Fruit fly (Drosophila melanogaster) whole organism, embryonic: ENCODE measurements around the gene LysRS.
A peak's percentile ranks its signal among the peaks of the same experiment; 100 is the strongest.

Experiments used
- Aef1 ChIP-seq: fragments of 200-800 bp; sonication (Bioruptor generic); IDR thresholded peaks from 3 replicates; pipeline ENCODE4 v1.3.6; 2022; ENCODE audit warnings: missing biosample characterization, missing genetic modification characterization
- Blimp-1 ChIP-seq: fragments of 200-800 bp; sonication (Bioruptor generic); optimal IDR thresholded peaks from 3 replicates; lab custom pipeline; 2018; ENCODE audit warnings: missing biosample characterization, missing genetic modification characterization, mild to moderate bottlenecking, moderate library complexity, missing genetic modification reagents
- CG10462 ChIP-seq: fragments of 200-800 bp; sonication (Bioruptor generic); optimal IDR thresholded peaks from 2 replicates; lab custom pipeline; 2016; ENCODE audit warnings: missing biosample characterization, missing genetic modification characterization
- CG10543 ChIP-seq: fragments of 200-800 bp; sonication (Bioruptor generic); optimal IDR thresholded peaks from 3 replicates; lab custom pipeline; 2017; ENCODE audit warnings: missing biosample characterization, mild to moderate bottlenecking, missing genetic modification characterization, moderate library complexity
- CG11695 ChIP-seq: fragments of 200-800 bp; sonication (Bioruptor generic); IDR thresholded peaks from 3 replicates; pipeline ENCODE4 v1.3.6; 2022; ENCODE audit warnings: missing biosample characterization, missing genetic modification characterization
- CG12071 ChIP-seq: fragments of 200-800 bp; sonication (Bioruptor generic); optimal IDR thresholded peaks from 3 replicates; lab custom pipeline; 2018; ENCODE audit warnings: missing biosample characterization, mild to moderate bottlenecking, missing genetic modification characterization
- CG12219 ChIP-seq: fragments of 200-800 bp; sonication (Bioruptor generic); optimal IDR thresholded peaks from 3 replicates; lab custom pipeline; 2018; ENCODE audit warnings: missing biosample characterization, mild to moderate bottlenecking, missing genetic modification characterization
- CG13894 ChIP-seq: fragments of 200-800 bp; sonication (Bioruptor generic); optimal IDR thresholded peaks from 3 replicates; lab custom pipeline; 2018; ENCODE audit warnings: missing biosample characterization, mild to moderate bottlenecking, missing genetic modification characterization, moderate library complexity
- CG14014 ChIP-seq: fragments of 200-800 bp; sonication (Bioruptor generic); IDR thresholded peaks from 2 replicates; pipeline ENCODE4 v1.3.6; 2022; ENCODE audit warnings: missing biosample characterization, missing genetic modification characterization
- CG14667 ChIP-seq: fragments of 200-800 bp; sonication (Bioruptor generic); IDR thresholded peaks from 2 replicates; pipeline ENCODE4 v1.3.6; 2022; ENCODE audit warnings: missing biosample characterization, missing genetic modification characterization
- CG15696 ChIP-seq: fragments of 200-800 bp; sonication (Bioruptor generic); optimal IDR thresholded peaks from 2 replicates; lab custom pipeline; 2019; ENCODE audit warnings: missing biosample characterization, mild to moderate bottlenecking, missing genetic modification characterization, moderate library complexity
- CG18619 ChIP-seq: fragments of 200-800 bp; sonication (Bioruptor generic); optimal IDR thresholded peaks from 3 replicates; lab custom pipeline; 2017; ENCODE audit warnings: missing biosample characterization, mild to moderate bottlenecking, missing genetic modification characterization
- CG2129 ChIP-seq: fragments of 200-800 bp; sonication (Bioruptor generic); IDR thresholded peaks from 2 replicates; pipeline ENCODE4 v1.3.6; 2022; ENCODE audit warnings: missing biosample characterization, missing genetic modification characterization; ENCODE audit not compliant: partially characterized antibody
- CG2678 ChIP-seq: fragments of 200-800 bp; sonication (Bioruptor generic); optimal IDR thresholded peaks from 3 replicates; lab custom pipeline; 2019; ENCODE audit warnings: missing biosample characterization, mild to moderate bottlenecking, missing genetic modification characterization, moderate library complexity
- CG2712 ChIP-seq: fragments of 200-800 bp; optimal IDR thresholded peaks from 3 replicates; lab custom pipeline; 2019; ENCODE audit warnings: missing biosample characterization, mild to moderate bottlenecking, missing genetic modification characterization, moderate library complexity
- CG6654 ChIP-seq: fragments of 200-800 bp; sonication (Bioruptor generic); optimal IDR thresholded peaks from 2 replicates; lab custom pipeline; 2017; ENCODE audit warnings: missing biosample characterization, mild to moderate bottlenecking, missing genetic modification characterization
- CG6683 ChIP-seq: fragments of 200-800 bp; sonication (Bioruptor generic); optimal IDR thresholded peaks from 2 replicates; lab custom pipeline; 2017; ENCODE audit warnings: missing biosample characterization, mild to moderate bottlenecking, missing genetic modification characterization, missing genetic modification reagents
- CG7745 ChIP-seq: fragments of 200-800 bp; sonication (Bioruptor generic); optimal IDR thresholded peaks from 2 replicates; lab custom pipeline; 2018; ENCODE audit warnings: missing biosample characterization, mild to moderate bottlenecking, missing genetic modification characterization, moderate library complexity
- CG8359 ChIP-seq: fragments of 200-800 bp; sonication (Bioruptor generic); optimal IDR thresholded peaks from 2 replicates; lab custom pipeline; 2017; ENCODE audit warnings: missing biosample characterization, mild to moderate bottlenecking, missing genetic modification characterization, borderline replicate concordance
- CG8924 ChIP-seq: fragments of 200-800 bp; optimal IDR thresholded peaks from 3 replicates; lab custom pipeline; 2019; ENCODE audit warnings: missing biosample characterization, mild to moderate bottlenecking, missing genetic modification characterization, moderate library complexity
- CG9727 ChIP-seq: fragments of 200-800 bp; sonication (Bioruptor generic); optimal IDR thresholded peaks from 3 replicates; lab custom pipeline; 2017; ENCODE audit warnings: missing biosample characterization, mild to moderate bottlenecking, missing genetic modification characterization
- CHES-1-like ChIP-seq: fragments of 200-800 bp; sonication (Bioruptor generic); optimal IDR thresholded peaks from 2 replicates; lab custom pipeline; 2016; ENCODE audit warnings: missing biosample characterization, missing genetic modification characterization
- E2f1 ChIP-seq: fragments of 200-800 bp; sonication (Bioruptor generic); IDR thresholded peaks from 2 replicates; pipeline ENCODE4 v1.3.6; 2022; ENCODE audit warnings: missing biosample characterization, missing genetic modification characterization
- Fer1 ChIP-seq: fragments of 200-800 bp; sonication (Bioruptor generic); optimal IDR thresholded peaks from 2 replicates; lab custom pipeline; 2017; ENCODE audit warnings: missing biosample characterization, mild to moderate bottlenecking, missing genetic modification characterization
- HHEX ChIP-seq: fragments of 200-800 bp; sonication (Bioruptor generic); optimal IDR thresholded peaks from 3 replicates; lab custom pipeline; 2017; ENCODE audit warnings: missing biosample characterization, mild to moderate bottlenecking, missing genetic modification characterization, missing genetic modification reagents
- Hand ChIP-seq: fragments of 200-800 bp; sonication (Bioruptor generic); optimal IDR thresholded peaks from 2 replicates; lab custom pipeline; 2017; ENCODE audit warnings: mild to moderate bottlenecking, missing biosample characterization, missing genetic modification reagents, missing genetic modification characterization
- Hr39 ChIP-seq: fragments of >200 bp; optimal IDR thresholded peaks from 2 replicates; lab custom pipeline; 2017
- Mes4 ChIP-seq: fragments of 200-800 bp; sonication (Bioruptor generic); optimal IDR thresholded peaks from 2 replicates; lab custom pipeline; 2016; ENCODE audit warnings: missing biosample characterization, missing genetic modification characterization
- Oli ChIP-seq: fragments of 200-800 bp; sonication (Bioruptor generic); optimal IDR thresholded peaks from 2 replicates; lab custom pipeline; 2018; ENCODE audit warnings: missing biosample characterization, mild to moderate bottlenecking, missing genetic modification characterization, moderate library complexity
- PHDP ChIP-seq: fragments of 200-800 bp; sonication (Bioruptor generic); optimal IDR thresholded peaks from 3 replicates; lab custom pipeline; 2018; ENCODE audit warnings: missing biosample characterization, mild to moderate bottlenecking, missing genetic modification characterization, moderate library complexity
- YL-1 ChIP-seq: fragments of 200-800 bp; sonication (Bioruptor generic); optimal IDR thresholded peaks from 3 replicates; lab custom pipeline; 2017; ENCODE audit warnings: missing biosample characterization, mild to moderate bottlenecking, missing genetic modification characterization
- az2 ChIP-seq: fragments of 200-800 bp; sonication (Bioruptor generic); optimal IDR thresholded peaks from 3 replicates; lab custom pipeline; 2016; ENCODE audit warnings: missing biosample characterization, missing genetic modification characterization
- bsh ChIP-seq, 2 experiments: fragments of 200-800 bp; sonication (Bioruptor generic); optimal IDR thresholded peaks; 2 replicates each; lab custom pipeline; 2017 to 2018; ENCODE audit warnings: mild to moderate bottlenecking in 2 of 2, missing biosample characterization in 2 of 2, missing genetic modification characterization in 2 of 2, moderate library complexity in 1 of 2
- cato ChIP-seq: fragments of 200-800 bp; sonication (Bioruptor generic); optimal IDR thresholded peaks from 2 replicates; lab custom pipeline; 2016; ENCODE audit warnings: missing biosample characterization, missing genetic modification characterization, borderline replicate concordance
- esg ChIP-seq: fragments of 200-800 bp; sonication (Bioruptor generic); conservative IDR thresholded peaks from 2 replicates; pipeline ENCODE4 v1.3.6; 2022; ENCODE audit warnings: missing biosample characterization, missing genetic modification characterization
- eve ChIP-seq, 2 experiments: fragments of >200 bp; optimal IDR thresholded peaks; 2 replicates each; lab custom pipeline; 2017; ENCODE audit warnings: missing biosample characterization in 2 of 2, missing genetic modification characterization in 2 of 2
- gfzf ChIP-seq: fragments of 200-800 bp; sonication (Bioruptor generic); optimal IDR thresholded peaks from 2 replicates; lab custom pipeline; 2016; ENCODE audit warnings: missing biosample characterization, mild to moderate bottlenecking, missing genetic modification characterization, moderate library complexity
- gro ChIP-seq: fragments of 200-800 bp; sonication (Bioruptor generic); optimal IDR thresholded peaks from 2 replicates; lab custom pipeline; 2016; ENCODE audit warnings: missing biosample characterization, missing genetic modification characterization
- jigr1 ChIP-seq: fragments of 200-800 bp; sonication (Bioruptor generic); IDR thresholded peaks from 3 replicates; pipeline ENCODE4 v1.3.6; 2022; ENCODE audit warnings: missing biosample characterization, missing genetic modification characterization
- jing ChIP-seq: fragments of 200-800 bp; sonication (Bioruptor generic); optimal IDR thresholded peaks from 2 replicates; lab custom pipeline; 2018; ENCODE audit warnings: missing biosample characterization, mild to moderate bottlenecking, missing genetic modification characterization
- jumu ChIP-seq: fragments of 200-800 bp; sonication (Bioruptor generic); optimal IDR thresholded peaks from 3 replicates; lab custom pipeline; 2016; ENCODE audit warnings: missing biosample characterization, missing genetic modification characterization
- pan ChIP-seq, 4 experiments: fragments of >200 bp in 3 of 4; fragments of 200-800 bp in 1 of 4; sonication (Bioruptor generic) in 1 of 4; optimal IDR thresholded peaks in 3 of 4; IDR thresholded peaks in 1 of 4; 2 replicates each; pipeline versions ENCODE4 v1.3.6 to Lab custom; 2017 to 2022; ENCODE audit warnings: missing biosample characterization in 2 of 4, missing genetic modification characterization in 2 of 4, mixed read lengths in 1 of 4
- prd ChIP-seq, 3 experiments: fragments of >200 bp in 2 of 3; fragments of 200-800 bp in 1 of 3; sonication (Bioruptor generic) in 1 of 3; optimal IDR thresholded peaks in 2 of 3; IDR thresholded peaks in 1 of 3; 2 replicates in 2 of 3; 3 replicates in 1 of 3; pipeline versions ENCODE4 v1.3.6 to Lab custom; 2017 to 2022; ENCODE audit warnings: missing biosample characterization in 1 of 3, missing genetic modification characterization in 1 of 3
- ro ChIP-seq: fragments of 200-800 bp; sonication (Bioruptor generic); IDR thresholded peaks from 2 replicates; pipeline ENCODE4 v1.3.6; 2022; ENCODE audit warnings: missing biosample characterization, missing genetic modification characterization
- sr ChIP-seq: fragments of 200-800 bp; sonication (Bioruptor generic); IDR thresholded peaks from 3 replicates; pipeline ENCODE4 v1.3.6; 2022; ENCODE audit warnings: missing biosample characterization, missing genetic modification characterization
- vnd ChIP-seq: fragments of 200-800 bp; sonication (Bioruptor generic); IDR thresholded peaks from 3 replicates; pipeline ENCODE4 v1.3.6; 2022; ENCODE audit warnings: missing biosample characterization, missing genetic modification characterization; ENCODE audit not compliant: partially characterized antibody
- wdn ChIP-seq: fragments of 200-800 bp; sonication (Bioruptor generic); IDR thresholded peaks from 2 replicates; pipeline ENCODE4 v1.3.6; 2022; ENCODE audit warnings: missing biosample characterization, missing genetic modification characterization

Gene LysRS

dm6 chrX:9600083-9600817 lies 8.4 kb downstream of the LysRS start (continued):
- peak; percentile 50 for TF ChIP-seq CG10462 (GFP tag; lab: Kevin White, UChicago)
- peak; percentile 64 for TF ChIP-seq CG14014 (GFP tag; lab: Robert Waterston, UW)
- no peak for TF ChIP-seq CG15696
- peak; percentile 77 for TF ChIP-seq CG18619 (GFP tag; lab: Kevin White, UChicago)
- no peak for TF ChIP-seq CG2129 (GFP tag; lab: Robert Waterston, UW)
- peak; percentile 43 for TF ChIP-seq CG6654 (GFP tag; lab: Kevin White, UChicago)
- TF ChIP-seq CG11695, result peak; percentile 65; the same call in 2 of the 3 replicates
- TF ChIP-seq YL-1 (GFP tag; lab: Kevin White, UChicago), result peak; percentile 4
- TF ChIP-seq HHEX (GFP tag; lab: Kevin White, UChicago), result peak; percentile 74
- peak; percentile 58 for TF ChIP-seq CG6683 (GFP tag; lab: Kevin White, UChicago)
- TF ChIP-seq Oli, result peak; percentile 82
- TF ChIP-seq CG14667 (GFP tag; lab: Robert Waterston, UW), result 0 out of 2 replicates have a peak, but pooled peaks have one; percentile 40
- 0 out of 2 replicates have a peak, but pooled peaks have one; percentile 27 for TF ChIP-seq wdn (GFP tag; lab: Robert Waterston, UW)
- peak; percentile 75 for TF ChIP-seq PHDP (tag; lab: Kevin White, UChicago)
- no peak for TF ChIP-seq pan (optimal IDR thresholded peaks at IDR 0.05; lab: Kevin White, UChicago)
- peak in 1 of 2 experiments; percentile 68 for TF ChIP-seq pan (GFP tag; optimal IDR thresholded peaks at IDR 0.05 in 1 of 2, IDR thresholded peaks at IDR 0.05 in 1 of 2)
- no peak for TF ChIP-seq prd (optimal IDR thresholded peaks at IDR 0.05; lab: Kevin White, UChicago)
- peak; percentile 72; the same call in 2 of the 3 replicates for TF ChIP-seq prd (GFP tag; IDR thresholded peaks at IDR 0.05; lab: Robert Waterston, UW)
- peak; percentile 64 for TF ChIP-seq cato (GFP tag; lab: Kevin White, UChicago)
- TF ChIP-seq esg (GFP tag; lab: Robert Waterston, UW), result peak; percentile 66
- no peak for TF ChIP-seq gfzf
- peak; percentile 71 for TF ChIP-seq CHES-1-like (GFP tag; lab: Kevin White, UChicago)
- peak; percentile 76 for TF ChIP-seq az2 (GFP tag; lab: Kevin White, UChicago)
- TF ChIP-seq CG8359, result no peak
- TF ChIP-seq Hr39 (lab: Kevin White, UChicago), result no peak
- TF ChIP-seq jigr1 (GFP tag; lab: Robert Waterston, UW), result peak; percentile 41; the same call in 1 of the 3 replicates
- peak; percentile 65 for TF ChIP-seq CG10543 (GFP tag; lab: Kevin White, UChicago)
- TF ChIP-seq sr, result no peak
- peak; percentile 63 for TF ChIP-seq CG12219 (GFP tag; lab: Kevin White, UChicago)
- TF ChIP-seq jumu (GFP tag; lab: Kevin White, UChicago), result peak; percentile 71
- no peak for TF ChIP-seq eve (GFP tag; optimal IDR thresholded peaks at IDR 0.05; lab: Kevin White, UChicago)
- peak; percentile 45 for TF ChIP-seq E2f1 (GFP tag; lab: Robert Waterston, UW)
- 0 out of 3 replicates have a peak, but pooled peaks have one; percentile 23 for TF ChIP-seq Aef1
- peak; percentile 35 to 72 for TF ChIP-seq bsh (GFP tag; optimal IDR thresholded peaks at IDR 0.05; lab: Kevin White, UChicago)
- peak; percentile 34 for TF ChIP-seq Mes4 (GFP tag; lab: Kevin White, UChicago)
- no peak for TF ChIP-seq CG7745
- TF ChIP-seq Fer1 (GFP tag; lab: Kevin White, UChicago), result peak; percentile 86
- TF ChIP-seq CG2678 (tag; lab: Kevin White, UChicago), result peak; percentile 90
- TF ChIP-seq ro (GFP tag; lab: Robert Waterston, UW), result no peak
- peak; percentile 80 for TF ChIP-seq Hand (GFP tag; lab: Kevin White, UChicago)
- TF ChIP-seq CG9727 (GFP tag; lab: Kevin White, UChicago), result peak; percentile 83
- TF ChIP-seq CG8924 (tag; lab: Kevin White, UChicago), result peak; percentile 76
- TF ChIP-seq CG2712 (tag; lab: Kevin White, UChicago), result peak; percentile 77
- TF ChIP-seq vnd (GFP tag; lab: Robert Waterston, UW), result no peak
- TF ChIP-seq jing (GFP tag; lab: Kevin White, UChicago), result no peak
- peak; percentile 58 for TF ChIP-seq Blimp-1
- peak; percentile 79 for TF ChIP-seq gro (GFP tag; lab: Kevin White, UChicago)
- peak; percentile 44 for TF ChIP-seq CG12071 (GFP tag; lab: Kevin White, UChicago)
- TF ChIP-seq CG13894 (tag; lab: Kevin White, UChicago), result peak; percentile 68
